Fruit fly (Drosophila melanogaster): ENCODE results near the gene CG7289.
A peak's percentile ranks its signal among the peaks of the same experiment; 100 is the strongest.

The CG7289 gene

DNA sequence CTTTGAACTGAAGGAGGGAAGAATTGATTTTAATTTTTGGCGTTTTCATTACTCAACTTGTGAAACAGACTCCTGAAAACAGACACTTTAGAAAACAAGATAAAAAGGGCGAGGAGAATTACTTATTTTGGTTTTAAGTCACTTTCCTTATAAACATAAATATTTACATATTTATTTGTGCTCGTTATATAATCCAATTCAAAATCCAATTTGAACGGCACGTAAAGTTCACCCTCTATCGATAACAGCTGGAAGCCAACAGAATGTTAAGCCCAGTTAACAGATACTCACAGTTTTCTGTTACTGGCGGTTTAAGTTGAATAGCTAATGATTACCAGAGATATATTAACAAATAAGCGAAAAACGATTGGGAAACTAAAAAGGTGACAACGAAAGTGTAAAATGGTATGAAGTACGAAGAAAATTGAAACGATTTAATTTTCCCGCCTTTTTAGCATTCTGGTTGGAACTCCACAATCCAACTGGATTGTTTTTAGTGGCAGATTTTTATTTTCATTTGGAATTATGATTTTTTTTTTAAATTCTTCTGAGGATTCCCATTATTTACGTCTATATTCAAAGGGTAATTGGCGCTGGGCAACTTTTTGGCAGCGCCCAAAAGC is 2.7 kb upstream of the CG7289 start:
- no peak for TF ChIP-seq noc (tag; optimal IDR thresholded peaks at IDR 0.05)

DNA sequence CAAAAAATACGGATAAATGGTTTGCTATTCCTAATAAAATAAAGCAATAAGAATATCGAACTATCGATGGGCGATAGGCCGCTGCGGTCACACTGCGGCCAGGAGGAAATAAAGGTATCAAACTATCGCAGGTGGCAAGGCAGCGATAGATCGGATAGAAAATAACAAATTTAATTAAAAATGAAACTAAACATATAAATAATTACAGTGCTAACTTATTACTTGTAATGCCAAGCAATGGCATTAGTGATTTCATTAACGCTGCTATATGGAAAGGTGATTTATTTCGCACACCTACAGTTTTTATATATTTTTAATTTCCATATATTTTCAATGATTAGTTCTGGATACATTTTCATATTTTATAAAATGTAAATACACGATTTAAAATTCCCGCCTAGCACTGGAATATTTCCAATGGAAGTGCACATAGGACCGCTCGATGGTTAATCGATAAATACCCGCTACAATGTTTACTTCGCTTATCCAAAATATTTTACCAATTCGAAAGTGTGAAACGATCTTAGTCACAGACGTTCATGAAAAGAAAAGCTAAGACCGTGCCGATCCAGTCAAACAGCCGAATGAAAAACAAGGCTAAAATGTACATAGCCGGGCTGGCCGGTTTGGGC is 1.2 kb upstream of the CG7289 start, which contains the start of the genes CG15356 and CG15362:
Gene CG15356, minus strand, starts transcription at position 48 of the 632 bp plus-strand sequence.
Gene CG15362, plus strand, starts transcription at position 469 of the 632 bp plus-strand sequence.
- TF ChIP-seq noc (tag; optimal IDR thresholded peaks at IDR 0.05) = no peak

DNA sequence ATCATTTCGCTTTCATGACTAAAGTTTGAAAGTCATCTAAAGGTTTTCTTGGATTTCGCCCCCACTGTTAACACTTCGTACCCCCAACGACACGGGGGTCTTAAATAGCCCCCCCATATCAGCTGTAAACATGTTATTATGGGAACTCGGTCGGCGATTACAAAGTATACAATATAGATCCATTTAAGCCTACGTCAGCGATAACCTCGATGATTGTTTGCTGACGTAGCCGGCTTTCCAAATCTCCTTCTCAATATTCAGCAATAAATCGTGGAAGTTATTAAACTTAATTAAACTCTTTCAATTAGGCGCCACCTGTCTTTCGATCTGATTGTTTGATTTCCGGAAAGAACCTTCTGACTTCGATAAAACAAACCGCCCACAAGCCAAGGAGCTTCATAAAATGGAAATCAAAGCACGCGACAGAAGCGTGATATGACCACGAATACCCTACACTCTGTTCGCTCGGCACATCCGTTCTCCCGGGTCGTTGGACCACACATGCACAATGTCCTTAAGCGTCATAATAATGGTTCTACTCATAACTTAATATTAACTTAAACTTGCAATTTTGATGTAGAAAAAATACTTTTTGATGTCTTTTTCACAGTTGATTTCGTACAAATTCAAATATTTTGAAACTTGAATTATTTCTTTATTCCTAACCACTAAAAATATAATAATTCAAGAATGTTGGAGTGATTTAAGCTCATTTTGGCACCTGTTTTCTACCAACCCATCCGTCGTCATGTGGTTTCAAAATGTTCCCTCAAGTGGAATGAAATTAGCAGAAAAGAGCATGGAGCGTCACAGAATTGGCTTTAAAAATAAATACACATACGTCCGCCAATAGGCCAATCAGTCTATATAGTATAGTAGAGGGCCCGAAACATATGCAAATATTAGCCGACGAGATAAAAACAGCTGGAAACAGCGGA is 4.6 kb downstream of the CG7289 start:
- peak; percentile 82 for TF ChIP-seq noc (tag; optimal IDR thresholded peaks at IDR 0.05)

DNA sequence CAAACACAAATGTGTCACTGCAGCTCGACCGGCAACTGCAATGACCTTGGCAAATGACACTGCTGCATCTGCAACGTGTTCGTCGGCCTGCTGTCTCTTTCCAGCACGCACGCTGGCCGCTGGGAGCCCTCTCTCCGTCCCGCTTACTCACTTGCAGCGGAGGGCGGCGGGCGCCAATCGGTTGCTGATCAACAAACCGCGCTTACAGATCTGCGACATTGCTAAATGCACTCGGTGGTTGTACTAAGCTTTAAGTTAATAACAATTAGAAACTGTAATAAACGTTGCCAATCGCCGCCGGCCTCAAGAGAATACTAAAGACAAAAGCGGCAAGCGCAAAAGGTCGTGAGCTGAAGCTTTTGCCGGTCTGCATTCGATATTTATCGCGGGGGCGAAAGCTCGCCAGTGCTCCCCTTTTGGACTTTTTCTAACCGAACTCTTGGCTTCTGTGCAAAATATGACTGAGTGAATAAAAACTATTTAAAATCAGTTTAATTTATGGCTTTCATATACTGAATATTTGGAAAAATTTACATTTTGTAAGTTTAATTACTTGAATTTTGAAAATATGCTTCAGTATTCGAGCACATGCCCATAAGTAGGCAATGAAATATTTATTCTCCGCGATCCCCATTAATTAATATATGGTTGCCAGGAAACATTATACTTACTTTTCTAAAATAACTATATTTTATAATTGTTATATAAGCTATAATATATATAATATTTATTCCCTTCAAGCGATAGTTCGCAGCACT is 5.6 kb downstream of the CG7289 start, which contains the start of gene Got2:
Gene Got2, minus strand, starts transcription at position 325 of the 758 bp plus-strand sequence.
- TF ChIP-seq noc (tag; optimal IDR thresholded peaks at IDR 0.05) = no peak

DNA sequence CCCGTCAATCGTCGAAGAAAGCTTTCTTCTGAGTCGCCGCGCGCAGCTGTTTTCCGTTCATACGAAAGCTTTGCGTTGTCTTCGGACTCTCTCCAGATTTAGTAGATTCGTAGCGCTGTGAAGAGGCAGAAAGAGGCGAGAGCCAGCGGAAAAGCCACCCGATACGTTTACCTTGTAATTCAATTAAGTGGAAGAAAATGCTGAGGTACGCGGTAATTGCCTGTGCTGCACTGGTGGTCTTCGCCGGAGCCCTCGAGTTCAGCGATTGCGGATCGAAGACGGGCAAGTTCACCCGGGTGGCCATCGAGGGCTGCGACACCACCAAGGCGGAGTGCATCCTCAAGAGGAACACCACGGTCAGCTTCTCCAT is 6.2 kb downstream of the CG7289 start, which contains the start of gene Npc2a:
Gene Npc2a, plus strand, starts transcription at position 99 of the 370 bp plus-strand sequence.
- no peak for TF ChIP-seq noc (tag; optimal IDR thresholded peaks at IDR 0.05)

DNA sequence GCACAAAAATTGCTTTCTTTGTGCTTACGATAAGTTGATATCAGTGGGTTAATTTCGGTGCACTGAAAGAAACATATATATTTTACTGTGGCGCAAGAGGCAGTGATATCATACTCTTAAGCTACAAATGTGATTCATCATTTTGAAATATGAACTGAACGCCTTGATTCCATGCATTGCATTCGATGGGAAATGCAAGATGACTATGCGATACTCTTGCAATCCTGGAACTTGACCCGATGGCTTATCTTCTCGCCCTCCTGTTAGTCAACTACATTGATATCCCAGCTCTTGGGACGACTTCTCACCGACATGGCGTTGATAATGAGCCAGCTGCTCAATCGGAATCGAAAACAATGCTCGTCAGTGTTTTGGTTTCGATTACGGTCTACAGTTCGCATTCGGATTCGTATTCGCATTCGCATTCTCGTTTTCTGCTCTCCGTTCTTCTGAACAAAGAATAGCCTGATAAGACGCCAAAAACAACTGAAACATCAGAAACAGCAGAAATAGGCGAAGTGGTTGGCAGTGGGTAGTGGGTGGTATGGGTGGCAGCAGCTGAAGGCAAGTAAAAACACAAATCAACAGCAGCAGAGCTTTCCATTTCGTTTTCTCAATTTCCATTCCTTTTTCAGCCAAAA is 7.4 kb downstream of the CG7289 start:
- peak; percentile 28 for TF ChIP-seq noc (tag; optimal IDR thresholded peaks at IDR 0.05)

DNA sequence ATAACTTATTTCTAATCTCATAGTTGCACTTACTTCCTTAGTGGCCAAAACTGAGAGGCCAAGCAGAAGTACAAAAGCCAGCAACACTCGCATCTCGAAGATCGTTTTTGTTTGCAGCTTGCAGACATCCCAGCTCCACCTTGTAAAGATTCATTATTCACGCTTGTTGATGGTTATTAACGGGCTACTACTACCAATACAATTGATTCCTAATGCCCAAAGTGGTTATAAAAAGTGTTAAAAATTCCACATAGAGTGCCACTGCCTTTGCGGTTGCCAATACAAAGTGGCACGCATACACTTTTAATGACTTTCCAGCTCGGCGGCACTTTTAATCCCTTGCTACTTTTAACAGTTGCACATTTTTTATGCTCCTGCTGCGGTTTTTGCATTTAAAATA is 10.0 kb downstream of the CG7289 start, which contains the start of gene Obp22a:
Gene Obp22a, minus strand, starts transcription at position 101 of the 400 bp plus-strand sequence.
- TF ChIP-seq noc (tag; optimal IDR thresholded peaks at IDR 0.05) = no peak

DNA sequence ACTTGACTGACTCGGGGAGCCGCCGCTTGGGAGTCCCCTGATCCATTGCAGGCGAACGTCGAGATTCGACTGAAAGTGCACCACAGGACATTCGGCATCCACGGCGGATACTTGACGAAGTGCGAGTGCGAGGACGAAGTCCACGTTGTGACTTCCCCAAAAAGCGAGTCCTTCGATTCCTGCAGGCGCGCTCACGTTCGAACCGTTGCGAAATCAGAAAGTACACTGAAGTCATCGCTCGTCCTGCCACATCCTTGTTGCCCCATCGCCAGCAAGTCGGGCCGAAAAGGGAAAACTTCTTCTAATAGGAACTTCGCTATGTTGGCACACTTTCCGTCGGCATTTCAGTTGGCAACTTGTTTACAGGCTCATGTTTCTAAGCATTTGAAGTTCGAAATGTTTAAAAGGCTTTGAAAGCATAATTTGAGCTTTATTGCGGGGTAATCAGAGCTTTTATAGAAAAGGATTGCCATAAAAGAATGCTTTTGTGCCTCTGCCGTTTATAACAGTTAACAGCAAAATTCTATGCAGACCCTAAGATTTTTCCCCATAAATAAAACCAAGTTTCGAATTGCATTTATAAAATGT is 24.2 kb downstream of the CG7289 start, which contains the start of gene CG33543:
Gene CG33543, minus strand, starts transcription at position 232 of the 588 bp plus-strand sequence.
- TF ChIP-seq noc (tag; optimal IDR thresholded peaks at IDR 0.05) = no peak

DNA sequence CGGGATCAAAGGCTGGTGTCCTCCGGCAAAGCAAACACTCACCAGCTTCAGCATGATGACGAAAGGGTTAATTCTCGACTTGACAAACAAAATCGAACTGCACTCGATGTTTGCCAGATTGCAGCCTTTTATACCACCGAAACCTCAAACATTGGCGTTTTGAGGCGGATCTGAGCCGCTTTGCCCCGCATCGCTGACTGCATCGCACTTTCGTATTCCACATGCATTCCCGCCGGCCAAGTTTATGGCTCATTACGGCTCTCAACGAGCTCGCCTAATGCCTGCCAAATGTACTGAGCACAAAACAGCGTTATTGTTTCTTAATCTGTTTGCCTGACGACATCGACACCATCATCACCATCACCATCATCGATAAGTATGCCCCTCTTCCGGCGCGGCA is 25.1 kb downstream of the CG7289 start, which contains the start of gene CG15353:
Gene CG15353, minus strand, starts transcription at position 101 of the 400 bp plus-strand sequence.
- no peak for TF ChIP-seq noc (tag; optimal IDR thresholded peaks at IDR 0.05)

DNA sequence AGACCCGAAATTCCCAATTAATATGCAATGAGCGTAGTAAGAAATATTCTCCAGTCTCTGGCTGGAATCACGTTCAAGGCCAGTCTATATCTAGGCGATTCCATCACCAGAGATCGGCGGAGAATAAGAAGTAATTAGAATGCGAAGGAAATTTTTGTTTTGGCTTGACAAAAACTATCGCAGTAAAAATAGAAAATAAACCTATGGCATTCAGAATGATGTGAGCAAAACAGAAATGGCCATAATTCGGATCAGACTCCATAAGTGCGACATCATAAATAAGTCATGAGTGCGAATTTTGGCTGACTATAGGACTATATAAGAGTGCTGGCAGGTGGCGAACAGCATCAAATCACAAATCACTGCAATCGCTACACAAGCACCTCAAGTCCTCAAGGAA is 26.1 kb downstream of the CG7289 start, which contains the start of gene Nplp4:
Gene Nplp4, plus strand, starts transcription at position 301 of the 400 bp plus-strand sequence.
- TF ChIP-seq noc (tag; optimal IDR thresholded peaks at IDR 0.05) = no peak

DNA sequence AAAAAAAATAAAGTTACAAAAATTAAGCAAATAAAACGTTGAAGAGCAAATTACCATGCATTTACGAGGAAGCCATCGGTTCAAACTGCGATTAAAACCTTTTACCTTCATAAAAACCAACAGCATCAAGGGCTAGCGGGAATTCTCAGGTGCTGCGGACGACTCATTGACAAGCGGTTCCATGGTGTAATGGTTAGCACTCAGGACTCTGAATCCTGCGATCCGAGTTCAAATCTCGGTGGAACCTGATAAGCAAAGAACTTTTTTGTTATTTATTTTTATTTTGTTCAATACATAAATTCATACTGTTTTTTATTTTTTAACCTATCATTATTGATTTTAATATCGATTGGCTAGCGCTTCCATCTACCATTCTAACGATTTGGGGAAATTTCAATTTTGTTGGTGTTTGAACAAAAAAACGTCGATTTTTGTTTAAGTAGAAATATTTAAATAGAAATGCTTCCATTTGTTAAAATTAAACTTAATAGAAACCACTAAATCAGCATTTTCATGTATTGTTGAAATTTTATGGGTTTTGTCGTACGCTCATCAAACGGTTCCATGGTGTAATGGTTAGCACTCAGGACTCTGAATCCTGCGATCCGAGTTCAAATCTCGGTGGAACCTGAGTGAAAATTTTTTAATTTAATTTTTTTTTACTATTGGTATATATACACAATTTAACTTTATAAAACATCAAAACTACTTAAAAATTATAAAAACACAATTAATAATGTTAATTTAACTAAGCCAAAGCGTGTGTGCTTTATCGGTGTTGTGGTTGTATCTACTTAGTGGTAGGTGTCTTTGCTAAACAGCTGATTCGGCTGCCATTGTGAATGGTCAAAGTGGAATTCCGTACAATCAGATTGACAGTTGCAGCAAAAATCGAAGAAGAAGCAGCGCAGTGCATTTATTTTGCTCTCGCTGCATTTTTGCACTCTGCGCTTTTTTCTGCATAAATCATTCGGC is 27.2 kb downstream of the CG7289 start, which contains the start of gene CG4238:
Gene CG4238, plus strand, starts transcription at position 880 of the 975 bp plus-strand sequence.
- no peak for TF ChIP-seq noc (tag; optimal IDR thresholded peaks at IDR 0.05)

DNA sequence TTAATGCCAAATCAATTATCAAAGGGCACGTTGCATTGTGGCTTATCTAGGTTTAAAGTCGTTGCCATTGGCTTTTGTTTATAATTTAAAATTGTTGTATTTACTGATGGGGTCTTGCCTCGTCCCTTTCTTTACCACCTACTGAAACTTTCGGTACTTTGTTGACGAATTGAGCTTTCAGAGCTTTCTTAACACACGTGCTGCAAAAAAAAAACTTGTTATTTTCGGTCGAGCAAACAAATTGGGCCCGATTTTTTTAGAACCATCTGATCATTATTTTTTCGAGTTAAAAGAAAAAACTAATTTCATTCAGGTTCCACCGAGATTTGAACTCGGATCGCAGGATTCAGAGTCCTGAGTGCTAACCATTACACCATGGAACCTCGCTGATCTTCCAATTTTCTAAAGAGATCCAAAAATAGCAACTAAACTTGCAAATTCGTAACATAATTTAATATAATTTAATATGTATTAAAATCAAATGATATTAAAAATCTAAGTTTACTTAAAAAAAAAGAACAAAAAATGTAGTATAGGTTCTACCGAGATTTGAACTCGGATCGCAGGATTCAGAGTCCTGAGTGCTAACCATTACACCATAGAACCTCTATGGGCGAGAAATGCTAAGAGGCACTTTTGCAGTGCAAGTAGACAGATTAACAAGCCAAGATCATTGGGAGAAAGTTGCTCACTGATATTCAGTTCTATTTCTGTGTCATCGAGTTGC is 28.5 kb downstream of the CG7289 start:
- peak; percentile 19 for TF ChIP-seq noc (tag; optimal IDR thresholded peaks at IDR 0.05)
